Worm (Caenorhabditis elegans): Measurements from ENCODE around the gene apy-1.

DNA sequence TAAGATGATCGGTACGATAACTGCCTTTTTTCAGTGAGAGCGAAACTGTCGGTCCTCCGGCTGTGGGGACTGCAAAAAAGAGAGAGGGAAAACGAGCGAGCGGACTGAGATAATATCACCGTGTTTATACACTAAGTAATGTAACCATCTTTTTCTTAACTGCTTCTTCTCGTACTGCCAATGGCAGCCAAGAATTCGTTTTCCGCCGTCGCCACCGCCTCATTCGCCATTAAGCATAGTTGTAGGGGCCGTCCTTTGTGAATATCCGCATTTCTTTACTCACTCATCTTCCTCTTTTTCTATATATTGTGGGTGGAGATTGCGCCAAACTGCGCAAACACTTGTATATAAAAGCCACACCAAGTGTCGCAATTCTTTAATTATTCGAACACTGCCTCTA, 23.0 kb downstream of the apy-1 start, which contains the start of gene col-174:
- TF ChIP-seq nhr-12 (tag; optimal IDR thresholded peaks at IDR 0.05), result no peak
- TF ChIP-seq elt-1 (tag; optimal IDR thresholded peaks at IDR 0.05; ENCODE audit: borderline replicate concordance, insufficient read depth), result no peak
- TF ChIP-seq sem-2 (GFP tag; optimal IDR thresholded peaks at IDR 0.05), result no peak
- TF ChIP-seq unc-39 (tag; optimal IDR thresholded peaks at IDR 0.05), result no peak
- no peak for TF ChIP-seq cnd-1 (tag; optimal IDR thresholded peaks at IDR 0.05)
- TF ChIP-seq lin-13 (tag; optimal IDR thresholded peaks at IDR 0.05), result no peak
- TF ChIP-seq ztf-11 (tag; optimal IDR thresholded peaks at IDR 0.05), result no peak
- no peak for TF ChIP-seq bed-3 (GFP tag; optimal IDR thresholded peaks at IDR 0.05)
- TF ChIP-seq lsy-2 (tag; optimal IDR thresholded peaks at IDR 0.05), result no peak
- no peak for TF ChIP-seq unc-62 (GFP tag; optimal IDR thresholded peaks at IDR 0.05)
- TF ChIP-seq elt-3 (tag; optimal IDR thresholded peaks at IDR 0.05), result no peak
- TF ChIP-seq pha-4 (tag; optimal IDR thresholded peaks at IDR 0.05), result no peak
